Worm (Caenorhabditis elegans) whole organism, L3 larva: ENCODE measurements around the gene T07E3.4.

Source experiments
- ZK546.5 ChIP-seq: sonication (generic microtip); optimal IDR thresholded peaks from 2 replicates; lab custom pipeline; 2017; ENCODE audit warnings: missing biosample characterization, missing genetic modification characterization
- ama-1 ChIP-seq: fragments of 150-350 bp; optimal IDR thresholded peaks from 2 replicates; lab custom pipeline; 2018
- fos-1 ChIP-seq: fragments of 150-350 bp; optimal IDR thresholded peaks from 2 replicates; lab custom pipeline; 2014; ENCODE audit warnings: missing biosample characterization, missing genetic modification characterization
- pqm-1 ChIP-seq: fragments of 150-350 bp; optimal IDR thresholded peaks from 2 replicates; lab custom pipeline; 2017; ENCODE audit warnings: missing biosample characterization, missing genetic modification characterization, inconsistent platforms
- snpc-4 ChIP-seq: fragments of 150-350 bp; optimal IDR thresholded peaks from 2 replicates; lab custom pipeline; 2014; ENCODE audit warnings: missing biosample characterization, missing genetic modification characterization
- unc-62 ChIP-seq: fragments of 150-350 bp; sonication (generic microtip); optimal IDR thresholded peaks from 4 replicates; lab custom pipeline; 2014; ENCODE audit warnings: missing biosample characterization, missing genetic modification reagents, missing genetic modification characterization

DNA sequence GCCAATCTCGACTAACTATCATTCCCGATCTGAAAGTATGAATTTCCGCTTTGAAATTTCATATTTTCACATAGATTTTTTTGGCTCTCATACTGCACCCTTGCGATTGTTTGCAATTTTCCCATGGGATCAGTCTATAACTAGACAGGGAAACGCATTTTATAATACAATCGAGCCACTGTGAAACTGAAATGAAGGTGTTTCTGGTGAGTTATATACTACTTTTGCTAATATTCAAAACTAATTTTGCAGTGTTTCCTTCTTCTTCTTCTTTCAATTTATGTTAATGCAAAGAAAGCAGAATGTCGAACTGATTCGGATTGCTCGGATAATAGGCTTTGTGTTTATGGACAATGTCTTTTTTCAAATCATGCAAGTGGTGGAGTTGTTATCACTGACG is 11.9 kb upstream of the T07E3.4 start:
- TF ChIP-seq snpc-4 (tag; lab: Kevin White, UChicago) (no peak), unc-62 (GFP tag; lab: Kevin White, UChicago) (no peak), ZK546.5 (no peak), ama-1 (lab: Kevin White, UChicago) (no peak), fos-1 (tag; lab: Kevin White, UChicago) (no peak), pqm-1 (tag; lab: Kevin White, UChicago) (no peak)
